Fruit fly (Drosophila melanogaster) whole organism, embryonic: ENCODE data around the gene Lim1.

Source experiments
- Atf-2 ChIP-seq: fragments of 200-800 bp; sonication (Bioruptor generic); optimal IDR thresholded peaks from 2 replicates; lab custom pipeline; 2016; ENCODE audit warnings: missing biosample characterization, missing genetic modification characterization
- BtbVII ChIP-seq: fragments of 200-800 bp; sonication (Bioruptor generic); optimal IDR thresholded peaks from 3 replicates; lab custom pipeline; 2017; ENCODE audit warnings: missing biosample characterization, mild to moderate bottlenecking, missing genetic modification characterization
- CG1024 ChIP-seq: fragments of 200-800 bp; sonication (Bioruptor generic); IDR thresholded peaks from 2 replicates; pipeline ENCODE4 v1.3.6; 2022; ENCODE audit warnings: missing biosample characterization, missing genetic modification characterization
- CG11247 ChIP-seq: fragments of 200-800 bp; sonication (Bioruptor generic); IDR thresholded peaks from 2 replicates; pipeline ENCODE4 v1.3.6; 2022; ENCODE audit warnings: missing biosample characterization, missing genetic modification characterization
- CG13624 ChIP-seq: fragments of 200-800 bp; sonication (Bioruptor generic); optimal IDR thresholded peaks from 2 replicates; lab custom pipeline; 2016; ENCODE audit warnings: missing biosample characterization, missing genetic modification characterization
- CG16863 ChIP-seq: fragments of 200-800 bp; sonication (Bioruptor generic); optimal IDR thresholded peaks from 3 replicates; lab custom pipeline; 2016; ENCODE audit warnings: missing biosample characterization, missing genetic modification characterization
- CG17328 ChIP-seq: fragments of 200-800 bp; sonication (Bioruptor generic); IDR thresholded peaks from 2 replicates; pipeline ENCODE4 v1.3.6; 2022; ENCODE audit warnings: missing biosample characterization, missing genetic modification characterization
- CG18262 ChIP-seq: fragments of 200-800 bp; optimal IDR thresholded peaks from 3 replicates; lab custom pipeline; 2019; ENCODE audit warnings: missing biosample characterization, mild to moderate bottlenecking, missing genetic modification characterization, moderate library complexity
- CG2712 ChIP-seq: fragments of 200-800 bp; optimal IDR thresholded peaks from 3 replicates; lab custom pipeline; 2019; ENCODE audit warnings: missing biosample characterization, mild to moderate bottlenecking, missing genetic modification characterization, moderate library complexity
- CG34422 ChIP-seq: fragments of 200-800 bp; sonication (Bioruptor generic); IDR thresholded peaks from 3 replicates; pipeline ENCODE4 v1.3.6; 2022; ENCODE audit warnings: missing biosample characterization, missing genetic modification characterization
- CG3838 ChIP-seq: fragments of 200-800 bp; sonication (Bioruptor generic); optimal IDR thresholded peaks from 3 replicates; lab custom pipeline; 2016; ENCODE audit warnings: missing biosample characterization, missing genetic modification characterization
- CG4360 ChIP-seq: fragments of 200-800 bp; sonication (Bioruptor generic); IDR thresholded peaks from 2 replicates; pipeline ENCODE4 v1.3.6; 2022; ENCODE audit warnings: missing biosample characterization, missing genetic modification characterization
- CG5180 ChIP-seq: fragments of 200-800 bp; sonication (Bioruptor generic); optimal IDR thresholded peaks from 3 replicates; lab custom pipeline; 2017; ENCODE audit warnings: missing biosample characterization, missing genetic modification characterization, mild to moderate bottlenecking, moderate library complexity, missing genetic modification reagents
- CG7357 ChIP-seq: fragments of 200-800 bp; sonication (Bioruptor generic); IDR thresholded peaks from 3 replicates; pipeline ENCODE4 v1.3.6; 2022; ENCODE audit warnings: missing biosample characterization, missing genetic modification characterization
- CG8089 ChIP-seq: fragments of 200-800 bp; sonication (Bioruptor generic); optimal IDR thresholded peaks from 3 replicates; lab custom pipeline; 2016; ENCODE audit warnings: missing biosample characterization, missing genetic modification characterization
- CG8359 ChIP-seq: fragments of 200-800 bp; sonication (Bioruptor generic); optimal IDR thresholded peaks from 2 replicates; lab custom pipeline; 2017; ENCODE audit warnings: missing biosample characterization, mild to moderate bottlenecking, missing genetic modification characterization, borderline replicate concordance
- CG8765 ChIP-seq: fragments of 200-800 bp; sonication (Bioruptor generic); IDR thresholded peaks from 2 replicates; pipeline ENCODE4 v1.3.6; 2022; ENCODE audit warnings: missing biosample characterization, missing genetic modification characterization
- CG9215 ChIP-seq: fragments of 200-800 bp; sonication (Bioruptor generic); IDR thresholded peaks from 2 replicates; pipeline ENCODE4 v1.3.6; 2022; ENCODE audit warnings: missing biosample characterization, missing genetic modification characterization
- Camta ChIP-seq: fragments of 200-800 bp; sonication (Bioruptor generic); optimal IDR thresholded peaks from 2 replicates; lab custom pipeline; 2016; ENCODE audit warnings: missing biosample characterization, missing genetic modification characterization
- Dad ChIP-seq: fragments of 200-800 bp; sonication (Bioruptor generic); optimal IDR thresholded peaks from 3 replicates; lab custom pipeline; 2016; ENCODE audit warnings: missing biosample characterization, missing genetic modification characterization
- Ets65A ChIP-seq: fragments of 200-800 bp; sonication (Bioruptor generic); peaks from one replicate; lab custom pipeline; 2016; ENCODE audit warnings: missing biosample characterization, missing genetic modification characterization
- H2.0 ChIP-seq: fragments of 200-800 bp; sonication (Bioruptor generic); IDR thresholded peaks from 2 replicates; pipeline ENCODE4 v1.3.6; 2022; ENCODE audit warnings: missing biosample characterization, missing genetic modification characterization
- HLH4C ChIP-seq: fragments of 200-800 bp; sonication (Bioruptor generic); IDR thresholded peaks from 3 replicates; pipeline ENCODE4 v1.3.6; 2022; ENCODE audit warnings: missing biosample characterization, missing genetic modification characterization; ENCODE audit not compliant: partially characterized antibody
- Hr78 ChIP-seq, 2 experiments: fragments of 200-800 bp in 1 of 2; fragments of >200 bp in 1 of 2; sonication (Bioruptor generic) in 1 of 2; optimal IDR thresholded peaks; 2 replicates each; lab custom pipeline; 2017 to 2019; ENCODE audit warnings: missing biosample characterization in 2 of 2, missing genetic modification characterization in 2 of 2, mild to moderate bottlenecking in 1 of 2, moderate library complexity in 1 of 2
- Jarid2 ChIP-seq: fragments of 200-800 bp; sonication (Bioruptor generic); optimal IDR thresholded peaks from 3 replicates; lab custom pipeline; 2017; ENCODE audit warnings: mild to moderate bottlenecking, missing biosample characterization, missing genetic modification reagents, missing genetic modification characterization
- Med ChIP-seq: fragments of 200-800 bp; sonication (Bioruptor generic); peaks from one replicate; lab custom pipeline; 2016; ENCODE audit warnings: missing biosample characterization, missing genetic modification characterization, mild to moderate bottlenecking, inconsistent platforms, moderate library complexity
- Nf-YC ChIP-seq: fragments of 200-800 bp; optimal IDR thresholded peaks from 3 replicates; lab custom pipeline; 2019; ENCODE audit warnings: missing biosample characterization, mild to moderate bottlenecking, missing genetic modification characterization, moderate library complexity
- Rx ChIP-seq: fragments of 200-800 bp; sonication (Bioruptor generic); IDR thresholded peaks from 2 replicates; pipeline ENCODE4 v1.3.6; 2022; ENCODE audit warnings: missing biosample characterization, missing genetic modification characterization
- Sox102F ChIP-seq: fragments of 200-800 bp; sonication (Bioruptor generic); optimal IDR thresholded peaks from 2 replicates; lab custom pipeline; 2018; ENCODE audit warnings: missing biosample characterization, mild to moderate bottlenecking, missing genetic modification characterization, moderate library complexity
- TFAM ChIP-seq: fragments of 200-800 bp; sonication (Bioruptor generic); optimal IDR thresholded peaks from 2 replicates; lab custom pipeline; 2017; ENCODE audit warnings: missing biosample characterization, missing genetic modification characterization, inconsistent platforms
- Xrp1 ChIP-seq: fragments of 200-800 bp; sonication (Bioruptor generic); IDR thresholded peaks from 2 replicates; pipeline ENCODE4 v1.3.6; 2022; ENCODE audit warnings: missing biosample characterization, missing genetic modification characterization
- ato ChIP-seq: fragments of 200-800 bp; sonication (Bioruptor generic); IDR thresholded peaks from 2 replicates; pipeline ENCODE4 v1.3.6; 2022; ENCODE audit warnings: missing biosample characterization, missing genetic modification characterization; ENCODE audit not compliant: partially characterized antibody
- bbx ChIP-seq: fragments of 200-800 bp; sonication (Bioruptor generic); IDR thresholded peaks from 2 replicates; pipeline ENCODE4 v1.3.6; 2022; ENCODE audit warnings: missing biosample characterization, missing genetic modification characterization; ENCODE audit not compliant: partially characterized antibody
- chif ChIP-seq, 2 experiments: fragments of 200-800 bp; sonication (Bioruptor generic); optimal IDR thresholded peaks; 3 replicates each; lab custom pipeline; 2016; ENCODE audit warnings: missing biosample characterization in 2 of 2, missing genetic modification characterization in 2 of 2
- ci ChIP-seq: fragments of 200-800 bp; sonication (Bioruptor generic); IDR thresholded peaks from 3 replicates; pipeline ENCODE4 v1.3.6; 2022; ENCODE audit warnings: missing biosample characterization, missing genetic modification characterization
- dmrt11E ChIP-seq: fragments of 200-800 bp; sonication (Bioruptor generic); optimal IDR thresholded peaks from 3 replicates; lab custom pipeline; 2018; ENCODE audit warnings: missing biosample characterization, mild to moderate bottlenecking, missing genetic modification characterization, moderate library complexity
- dysf ChIP-seq: fragments of 200-800 bp; sonication (Bioruptor generic); IDR thresholded peaks from 3 replicates; pipeline ENCODE4 v1.3.6; 2022; ENCODE audit warnings: missing biosample characterization, missing genetic modification characterization
- gem ChIP-seq: fragments of 200-800 bp; sonication (Bioruptor generic); optimal IDR thresholded peaks from 2 replicates; lab custom pipeline; 2019; ENCODE audit warnings: missing biosample characterization, mild to moderate bottlenecking, missing genetic modification characterization, moderate library complexity
- hb ChIP-seq: fragments of 200-800 bp; sonication (Bioruptor generic); IDR thresholded peaks from 3 replicates; pipeline ENCODE4 v1.3.6; 2022; ENCODE audit warnings: missing biosample characterization, missing genetic modification characterization; ENCODE audit not compliant: partially characterized antibody
- prd ChIP-seq, 3 experiments: fragments of >200 bp in 2 of 3; fragments of 200-800 bp in 1 of 3; sonication (Bioruptor generic) in 1 of 3; optimal IDR thresholded peaks in 2 of 3; IDR thresholded peaks in 1 of 3; 2 replicates in 2 of 3; 3 replicates in 1 of 3; pipeline versions ENCODE4 v1.3.6 to Lab custom; 2017 to 2022; ENCODE audit warnings: missing biosample characterization in 1 of 3, missing genetic modification characterization in 1 of 3
- ro ChIP-seq: fragments of 200-800 bp; sonication (Bioruptor generic); IDR thresholded peaks from 2 replicates; pipeline ENCODE4 v1.3.6; 2022; ENCODE audit warnings: missing biosample characterization, missing genetic modification characterization
- row ChIP-seq: fragments of 200-800 bp; sonication (Bioruptor generic); IDR thresholded peaks from 3 replicates; pipeline ENCODE4 v1.3.6; 2022; ENCODE audit warnings: missing biosample characterization, missing genetic modification characterization
- sens ChIP-seq: fragments of 200-800 bp; sonication (Bioruptor generic); peaks from one replicate; lab custom pipeline; 2016; ENCODE audit warnings: missing biosample characterization, missing genetic modification characterization
- seq ChIP-seq: fragments of 200-800 bp; sonication (Bioruptor generic); IDR thresholded peaks from 2 replicates; pipeline ENCODE4 v1.3.6; 2022; ENCODE audit warnings: missing biosample characterization, missing genetic modification characterization
- slbo ChIP-seq: fragments of 200-800 bp; sonication (Bioruptor generic); IDR thresholded peaks from 2 replicates; pipeline ENCODE4 v1.3.6; 2022; ENCODE audit warnings: missing biosample characterization, missing genetic modification characterization
- tap ChIP-seq: fragments of 200-800 bp; optimal IDR thresholded peaks from 3 replicates; lab custom pipeline; 2019; ENCODE audit warnings: missing biosample characterization, mild to moderate bottlenecking, missing genetic modification characterization, moderate library complexity
- trem ChIP-seq: fragments of 200-800 bp; optimal IDR thresholded peaks from 3 replicates; lab custom pipeline; 2019; ENCODE audit warnings: missing biosample characterization, mild to moderate bottlenecking, missing genetic modification characterization, moderate library complexity
- tup ChIP-seq: fragments of 200-800 bp; sonication (Bioruptor generic); optimal IDR thresholded peaks from 2 replicates; lab custom pipeline; 2016; ENCODE audit warnings: missing biosample characterization, mild to moderate bottlenecking, missing genetic modification characterization, moderate library complexity
- twi ChIP-seq: fragments of 200-800 bp; optimal IDR thresholded peaks from 2 replicates; lab custom pipeline; 2019; ENCODE audit warnings: missing biosample characterization, mild to moderate bottlenecking, missing genetic modification characterization, moderate library complexity
- zfh1 ChIP-seq: fragments of 200-800 bp; sonication (Bioruptor generic); IDR thresholded peaks from 3 replicates; pipeline ENCODE4 v1.3.6; 2022; ENCODE audit warnings: missing biosample characterization, missing genetic modification characterization

The Lim1 gene

DNA sequence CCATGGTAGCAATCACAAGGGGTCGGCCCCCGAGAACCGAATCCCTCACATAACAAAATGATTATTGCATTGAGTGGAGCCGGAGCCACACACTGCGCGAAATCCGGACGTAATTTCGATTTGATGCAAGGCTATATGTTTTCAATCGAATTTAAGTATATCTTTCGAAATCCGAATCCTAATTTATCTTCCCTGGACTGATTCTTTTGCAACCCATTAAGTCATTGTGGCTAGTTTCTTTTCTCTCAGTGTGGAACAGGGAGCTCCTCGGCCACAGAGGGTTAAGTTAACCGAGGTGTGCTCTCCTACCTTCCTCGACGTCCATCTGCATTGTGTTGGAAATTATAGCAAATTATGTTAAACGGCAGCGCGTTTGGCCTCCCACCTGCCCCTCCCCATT, 43.3 kb downstream of the Lim1 start:
- TF ChIP-seq CG13624: no peak
- TF ChIP-seq dmrt11E: peak; percentile 12
- peak; percentile 17; the same call in 1 of the 2 replicates for TF ChIP-seq slbo (GFP tag; lab: Robert Waterston, UW)
- TF ChIP-seq Med (GFP tag; lab: Kevin White, UChicago): peak; percentile 44
- peak; percentile 19 for TF ChIP-seq gem
- no peak for TF ChIP-seq CG8765 (GFP tag; lab: Robert Waterston, UW)
- no peak for TF ChIP-seq CG16863
- peak; percentile 83 for TF ChIP-seq sens
- peak; percentile 11 for TF ChIP-seq CG2712 (tag; lab: Kevin White, UChicago)
- TF ChIP-seq CG7357 (GFP tag; lab: Robert Waterston, UW): 0 out of 3 replicates have a peak, but pooled peaks have one; percentile 8
- TF ChIP-seq Jarid2 (GFP tag; lab: Kevin White, UChicago): no peak
- TF ChIP-seq Nf-YC (tag; lab: Kevin White, UChicago): no peak
- 0 out of 3 replicates have a peak, but pooled peaks have one; percentile 21 for TF ChIP-seq row (GFP tag; lab: Robert Waterston, UW)
- TF ChIP-seq prd (optimal IDR thresholded peaks at IDR 0.05; lab: Kevin White, UChicago): no peak
- TF ChIP-seq prd (GFP tag; IDR thresholded peaks at IDR 0.05; lab: Robert Waterston, UW): peak; percentile 36; the same call in 1 of the 3 replicates
- no peak for TF ChIP-seq tap (tag; lab: Kevin White, UChicago)
- 0 out of 3 replicates have a peak, but pooled peaks have one; percentile 29 for TF ChIP-seq zfh1 (GFP tag; lab: Robert Waterston, UW)
- TF ChIP-seq CG3838 (GFP tag; lab: Kevin White, UChicago): no peak
- no peak for TF ChIP-seq CG34422 (GFP tag; lab: Robert Waterston, UW)
- no peak for TF ChIP-seq bbx (GFP tag; lab: Robert Waterston, UW)
- TF ChIP-seq TFAM (GFP tag; lab: Kevin White, UChicago): no peak
- TF ChIP-seq CG17328 (GFP tag; lab: Robert Waterston, UW): 0 out of 2 replicates have a peak, but pooled peaks have one; percentile 13
- peak; percentile 79 for TF ChIP-seq Ets65A
- TF ChIP-seq ci: 0 out of 3 replicates have a peak, but pooled peaks have one; percentile 14
- TF ChIP-seq H2.0 (GFP tag; lab: Robert Waterston, UW): 0 out of 2 replicates have a peak, but pooled peaks have one; percentile 2
- TF ChIP-seq CG9215 (GFP tag; lab: Robert Waterston, UW): no peak
- peak; percentile 24; the same call in 1 of the 2 replicates for TF ChIP-seq Xrp1 (GFP tag; lab: Robert Waterston, UW)
- TF ChIP-seq CG1024 (GFP tag; lab: Robert Waterston, UW): 0 out of 2 replicates have a peak, but pooled peaks have one; percentile 3
- TF ChIP-seq CG18262 (tag; lab: Kevin White, UChicago): no peak
- TF ChIP-seq CG8089 (GFP tag; lab: Kevin White, UChicago): no peak
- TF ChIP-seq dysf (GFP tag; lab: Robert Waterston, UW): peak; percentile 41; the same call in 1 of the 3 replicates
- TF ChIP-seq chif (GFP tag; optimal IDR thresholded peaks at IDR 0.05; lab: Kevin White, UChicago): peak in 1 of 2 experiments; percentile 17
- no peak for TF ChIP-seq twi (tag; lab: Kevin White, UChicago)
- TF ChIP-seq tup (GFP tag; lab: Kevin White, UChicago): no peak
- TF ChIP-seq BtbVII (GFP tag; lab: Kevin White, UChicago): no peak

DNA sequence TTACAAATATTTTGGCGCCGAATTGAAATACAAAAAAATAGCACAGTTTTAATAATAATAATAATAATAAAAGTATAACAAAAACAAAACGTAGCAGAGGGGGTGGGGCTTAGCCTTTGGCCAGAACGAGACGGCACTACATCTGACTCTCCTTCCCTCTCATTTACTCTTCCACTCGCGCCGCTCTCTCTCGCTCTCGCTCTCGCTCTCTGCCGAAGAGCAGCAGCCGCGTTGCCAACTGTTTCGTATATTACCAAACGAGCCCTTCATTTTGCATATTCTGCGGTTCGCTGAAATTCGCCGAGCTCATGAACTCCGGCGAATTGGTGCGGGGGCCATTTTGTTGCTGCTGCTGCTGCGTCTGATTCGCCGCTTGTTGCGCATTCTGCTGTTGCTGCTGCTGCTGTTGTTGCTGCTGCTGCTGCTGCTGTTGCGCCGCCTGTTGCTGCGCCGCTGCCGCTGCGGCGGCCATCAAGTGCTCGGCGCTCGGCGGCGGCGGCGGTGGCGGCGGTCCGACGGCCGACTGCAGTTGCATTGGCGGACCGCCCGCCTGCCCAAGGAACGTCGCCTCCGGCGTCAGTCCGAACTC, 47.7 kb downstream of the Lim1 start:
- TF ChIP-seq CG11247 (GFP tag; lab: Robert Waterston, UW): no peak
- TF ChIP-seq ro (GFP tag; lab: Robert Waterston, UW): no peak
- TF ChIP-seq Hr78 (GFP tag; optimal IDR thresholded peaks at IDR 0.05; lab: Kevin White, UChicago): no peak
- no peak for TF ChIP-seq Sox102F
- TF ChIP-seq trem (tag; lab: Kevin White, UChicago): no peak
- TF ChIP-seq Dad (GFP tag; lab: Kevin White, UChicago): no peak
- TF ChIP-seq HLH4C (GFP tag; lab: Robert Waterston, UW): no peak; the same call in 2 of the 3 replicates
- no peak for TF ChIP-seq CG8359 (GFP tag; lab: Kevin White, UChicago)
- TF ChIP-seq CG5180 (GFP tag; lab: Kevin White, UChicago): no peak
- TF ChIP-seq ato (GFP tag; lab: Robert Waterston, UW): no peak
- no peak for TF ChIP-seq Camta (GFP tag; lab: Kevin White, UChicago)
- TF ChIP-seq CG4360 (GFP tag; lab: Robert Waterston, UW): peak; percentile 46; the same call in 1 of the 2 replicates
- TF ChIP-seq hb (GFP tag; lab: Robert Waterston, UW): no peak
- no peak for TF ChIP-seq Atf-2 (GFP tag; lab: Kevin White, UChicago)
- no peak for TF ChIP-seq Rx (GFP tag; lab: Robert Waterston, UW)
- TF ChIP-seq seq: 0 out of 2 replicates have a peak, but pooled peaks have one; percentile 14
